Fruit fly (Drosophila melanogaster) S2 (cell line): ENCODE data around the gene Girdin.

Experiments used
- CG8478 ChIP-seq: fragments of >200 bp; optimal IDR thresholded peaks from 2 replicates; lab custom pipeline; 2018
- CTCF ChIP-seq, 2 experiments: fragments of >200 bp; optimal IDR thresholded peaks; 2 replicates each; lab custom pipeline; 2018

DNA sequence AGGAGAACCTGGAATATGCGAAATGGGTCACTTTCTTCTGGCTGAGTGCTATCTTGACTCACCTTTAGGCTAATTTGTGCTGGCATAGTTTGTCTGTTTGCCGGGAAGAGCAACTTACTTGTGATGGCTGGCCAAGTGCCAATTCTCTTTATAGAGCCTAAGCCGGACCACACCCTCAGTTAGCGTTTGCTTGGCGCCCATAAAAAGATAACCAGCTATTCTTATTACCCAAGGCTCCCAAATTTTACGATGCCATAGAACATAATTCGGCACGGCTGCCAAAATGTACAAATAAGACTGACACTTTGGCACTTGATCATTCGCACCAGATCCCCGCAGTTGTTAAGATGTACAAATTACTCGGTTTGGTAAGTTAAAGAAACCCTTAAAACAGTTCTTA, 10.9 kb downstream of the Girdin start, which contains the start of the genes CG42525 and CG14958:
- no peak for TF ChIP-seq CTCF (optimal IDR thresholded peaks at IDR 0.05; lab: Kevin White, UChicago)
- TF ChIP-seq CG8478 (lab: Kevin White, UChicago), result no peak
